Worm (Caenorhabditis elegans) whole organism, L2 larva: ENCODE measurements around the gene acer-1.
A peak's percentile ranks its signal among the peaks of the same experiment; 100 is the strongest.

Source experiments
- C34F6.9 ChIP-seq: fragments of 150-350 bp; optimal IDR thresholded peaks from 2 replicates; lab custom pipeline; 2014; ENCODE audit warnings: missing biosample characterization, missing genetic modification characterization
- F13H6.1 ChIP-seq: sonication (generic microtip); optimal IDR thresholded peaks from 2 replicates; lab custom pipeline; 2016; ENCODE audit warnings: missing genetic modification characterization, missing compliant biosample characterization
- R02D3.7 ChIP-seq: fragments of 150-350 bp; optimal IDR thresholded peaks from 2 replicates; lab custom pipeline; 2014; ENCODE audit warnings: missing biosample characterization, missing genetic modification characterization
- Y55F3AM.14 ChIP-seq: fragments of 200-800 bp; sonication (Bioruptor generic); optimal IDR thresholded peaks from 2 replicates; lab custom pipeline; 2018; ENCODE audit warnings: mild to moderate bottlenecking, missing genetic modification characterization, missing compliant biosample characterization
- alr-1 ChIP-seq: fragments of 150-350 bp; optimal IDR thresholded peaks from 2 replicates; lab custom pipeline; 2014; ENCODE audit warnings: missing biosample characterization, missing genetic modification characterization
- aly-2 ChIP-seq: fragments of 150-350 bp; optimal IDR thresholded peaks from 2 replicates; lab custom pipeline; 2014; ENCODE audit warnings: missing biosample characterization, missing genetic modification characterization
- blmp-1 ChIP-seq: sonication (generic microtip); optimal IDR thresholded peaks from 2 replicates; lab custom pipeline; 2017; ENCODE audit warnings: missing genetic modification characterization, mild to moderate bottlenecking, missing compliant biosample characterization, antibody characterized with exemption, moderate library complexity; ENCODE audit not compliant: insufficient read depth
- ceh-16 ChIP-seq: fragments of 150-350 bp; optimal IDR thresholded peaks from 2 replicates; lab custom pipeline; 2014; ENCODE audit warnings: missing biosample characterization, missing genetic modification characterization
- ceh-82 ChIP-seq: fragments of 150-350 bp; optimal IDR thresholded peaks from 2 replicates; lab custom pipeline; 2014; ENCODE audit warnings: missing biosample characterization, missing genetic modification characterization
- crh-2 ChIP-seq: sonication (generic microtip); optimal IDR thresholded peaks from 2 replicates; lab custom pipeline; 2017; ENCODE audit warnings: missing biosample characterization, missing genetic modification characterization
- dmd-4 ChIP-seq: sonication (generic microtip); optimal IDR thresholded peaks from 2 replicates; lab custom pipeline; 2017; ENCODE audit warnings: missing biosample characterization, missing genetic modification characterization
- egl-27 ChIP-seq: sonication (generic microtip); optimal IDR thresholded peaks from 3 replicates; lab custom pipeline; 2017; ENCODE audit warnings: missing biosample characterization, missing genetic modification reagents, missing genetic modification characterization
- elt-1 ChIP-seq: fragments of 150-350 bp; optimal IDR thresholded peaks from 2 replicates; lab custom pipeline; 2014; ENCODE audit warnings: missing biosample characterization, missing genetic modification characterization
- elt-3 ChIP-seq: sonication (generic microtip); optimal IDR thresholded peaks from 2 replicates; lab custom pipeline; 2017; ENCODE audit warnings: missing biosample characterization, missing genetic modification characterization
- fos-1 ChIP-seq: fragments of 150-350 bp; optimal IDR thresholded peaks from 2 replicates; lab custom pipeline; 2014; ENCODE audit warnings: missing biosample characterization, missing genetic modification characterization
- gmeb-1 ChIP-seq: fragments of 150-350 bp; optimal IDR thresholded peaks from 2 replicates; lab custom pipeline; 2014; ENCODE audit warnings: missing biosample characterization, missing genetic modification characterization
- lin-13 ChIP-seq: fragments of 150-350 bp; optimal IDR thresholded peaks from 2 replicates; lab custom pipeline; 2014; ENCODE audit warnings: missing biosample characterization, missing genetic modification reagents, missing genetic modification characterization
- lin-39 ChIP-seq: fragments of 150-350 bp; optimal IDR thresholded peaks from 2 replicates; lab custom pipeline; 2014; ENCODE audit warnings: missing biosample characterization, missing genetic modification reagents, missing genetic modification characterization
- lsy-2 ChIP-seq, 2 experiments: fragments of 150-350 bp in 1 of 2; sonication (generic microtip) in 1 of 2; optimal IDR thresholded peaks; 2 replicates each; lab custom pipeline; 2014 to 2017; ENCODE audit warnings: missing biosample characterization in 2 of 2, missing genetic modification characterization in 2 of 2
- mab-5 ChIP-seq: fragments of 150-350 bp; optimal IDR thresholded peaks from 2 replicates; lab custom pipeline; 2014; ENCODE audit warnings: missing biosample characterization, missing genetic modification characterization
- mdl-1 ChIP-seq, 2 experiments: fragments of 150-350 bp in 1 of 2; sonication (generic microtip) in 1 of 2; optimal IDR thresholded peaks; 2 replicates each; lab custom pipeline; 2017; ENCODE audit warnings: missing biosample characterization in 2 of 2, missing genetic modification characterization in 2 of 2
- nhr-10 ChIP-seq: sonication (generic microtip); optimal IDR thresholded peaks from 2 replicates; lab custom pipeline; 2017; ENCODE audit warnings: missing biosample characterization, missing genetic modification characterization
- nhr-11 ChIP-seq: fragments of 150-350 bp; optimal IDR thresholded peaks from 2 replicates; lab custom pipeline; 2014; ENCODE audit warnings: missing biosample characterization, missing genetic modification characterization
- nhr-129 ChIP-seq: fragments of 150-350 bp; optimal IDR thresholded peaks from 2 replicates; lab custom pipeline; 2014; ENCODE audit warnings: missing biosample characterization, missing genetic modification characterization
- nhr-21 ChIP-seq: fragments of 150-350 bp; optimal IDR thresholded peaks from 2 replicates; lab custom pipeline; 2014; ENCODE audit warnings: missing biosample characterization, missing genetic modification characterization
- nhr-23 ChIP-seq: fragments of 150-350 bp; optimal IDR thresholded peaks from 2 replicates; lab custom pipeline; 2014; ENCODE audit warnings: missing biosample characterization, missing genetic modification reagents, missing genetic modification characterization
- nhr-237 ChIP-seq: fragments of 150-350 bp; optimal IDR thresholded peaks from 2 replicates; lab custom pipeline; 2014; ENCODE audit warnings: missing biosample characterization, missing genetic modification characterization
- nhr-25 ChIP-seq: fragments of 150-350 bp; sonication (generic microtip); optimal IDR thresholded peaks from 3 replicates; lab custom pipeline; 2014; ENCODE audit warnings: missing biosample characterization, missing genetic modification characterization
- nhr-6 ChIP-seq: fragments of 150-350 bp; optimal IDR thresholded peaks from 2 replicates; lab custom pipeline; 2014; ENCODE audit warnings: missing biosample characterization, missing genetic modification characterization
- peb-1 ChIP-seq: fragments of 150-350 bp; optimal IDR thresholded peaks from 2 replicates; lab custom pipeline; 2014; ENCODE audit warnings: missing biosample characterization, missing genetic modification characterization
- sem-4 ChIP-seq: fragments of 150-350 bp; optimal IDR thresholded peaks from 2 replicates; lab custom pipeline; 2014; ENCODE audit warnings: missing biosample characterization, missing genetic modification reagents, missing genetic modification characterization
- skn-1 ChIP-seq: sonication (generic microtip); optimal IDR thresholded peaks from 2 replicates; lab custom pipeline; 2017; ENCODE audit warnings: missing biosample characterization, missing genetic modification characterization
- sma-3 ChIP-seq: sonication (generic microtip); optimal IDR thresholded peaks from 2 replicates; lab custom pipeline; 2016; ENCODE audit warnings: missing genetic modification reagents, missing genetic modification characterization, missing compliant biosample characterization
- sma-9 ChIP-seq, 2 experiments: fragments of 150-350 bp in 1 of 2; sonication (generic microtip) in 1 of 2; optimal IDR thresholded peaks; 2 replicates each; lab custom pipeline; 2014 to 2016; ENCODE audit warnings: missing genetic modification characterization in 2 of 2, mild to moderate bottlenecking in 1 of 2, missing biosample characterization in 1 of 2, missing compliant biosample characterization in 1 of 2, missing genetic modification reagents in 1 of 2, moderate library complexity in 1 of 2
- snpc-4 ChIP-seq: fragments of 150-350 bp; optimal IDR thresholded peaks from 2 replicates; lab custom pipeline; 2014; ENCODE audit warnings: missing biosample characterization, missing genetic modification characterization
- unc-55 ChIP-seq: fragments of 150-350 bp; sonication (generic microtip); optimal IDR thresholded peaks from 3 replicates; lab custom pipeline; 2014; ENCODE audit warnings: missing biosample characterization, missing genetic modification reagents, missing genetic modification characterization
- unc-62 ChIP-seq: fragments of 150-350 bp; optimal IDR thresholded peaks from 2 replicates; lab custom pipeline; 2014; ENCODE audit warnings: missing biosample characterization, missing genetic modification reagents, missing genetic modification characterization
- zag-1 ChIP-seq: fragments of 150-350 bp; optimal IDR thresholded peaks from 2 replicates; lab custom pipeline; 2014; ENCODE audit warnings: missing biosample characterization, missing genetic modification characterization
- ztf-11 ChIP-seq: sonication (generic microtip); optimal IDR thresholded peaks from 2 replicates; lab custom pipeline; 2017; ENCODE audit warnings: missing biosample characterization, missing genetic modification characterization
- ztf-4 ChIP-seq: fragments of 150-350 bp; optimal IDR thresholded peaks from 2 replicates; lab custom pipeline; 2014; ENCODE audit warnings: missing biosample characterization, missing genetic modification characterization

acer-1 gene

DNA sequence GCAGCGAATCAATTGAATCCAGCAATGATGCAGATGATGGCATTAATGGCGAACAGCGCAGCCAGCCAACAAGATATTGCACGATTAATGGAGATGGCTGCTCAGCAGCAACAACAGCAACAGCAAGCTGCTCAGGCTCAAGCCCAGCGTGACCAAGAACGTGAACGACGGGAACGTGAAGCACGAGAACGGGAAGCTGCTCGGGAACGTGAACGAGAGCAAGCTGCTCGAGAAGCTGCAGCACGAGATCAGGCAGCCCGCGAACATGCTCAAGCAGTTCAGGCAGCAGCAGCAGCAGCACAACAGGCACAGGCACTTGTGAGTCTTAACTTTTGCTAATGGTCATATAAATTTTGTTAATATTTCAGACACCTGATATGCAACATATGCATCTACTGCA lies 43.5 kb downstream of the acer-1 start:
- TF ChIP-seq C34F6.9 (tag; lab: Kevin White, UChicago), result no peak
- no peak for TF ChIP-seq sma-9 (GFP tag; optimal IDR thresholded peaks at IDR 0.05; lab: Kevin White, UChicago)
- TF ChIP-seq sma-9 (tag; optimal IDR thresholded peaks at IDR 0.05; lab: Kevin White, UChicago), result no peak
- no peak for TF ChIP-seq lin-39 (tag; lab: Kevin White, UChicago)
- TF ChIP-seq blmp-1 (tag; lab: Kevin White, UChicago), result no peak
- TF ChIP-seq lsy-2 (tag; optimal IDR thresholded peaks at IDR 0.05; lab: Kevin White, UChicago), result no peak
- no peak for TF ChIP-seq nhr-11
- TF ChIP-seq alr-1 (tag; lab: Kevin White, UChicago), result no peak
- no peak for TF ChIP-seq gmeb-1
- no peak for TF ChIP-seq zag-1 (tag; lab: Kevin White, UChicago)
- TF ChIP-seq mab-5 (tag; lab: Kevin White, UChicago), result no peak
- no peak for TF ChIP-seq F13H6.1 (tag; lab: Kevin White, UChicago)
- TF ChIP-seq nhr-10 (tag; lab: Kevin White, UChicago), result no peak
- TF ChIP-seq ceh-16, result no peak
- TF ChIP-seq R02D3.7, result no peak
- TF ChIP-seq peb-1 (tag; lab: Kevin White, UChicago), result no peak
- TF ChIP-seq elt-3, result no peak
- TF ChIP-seq nhr-6 (tag; lab: Kevin White, UChicago), result no peak
- TF ChIP-seq ceh-82 (tag; lab: Kevin White, UChicago), result no peak
- TF ChIP-seq unc-62, result no peak
- TF ChIP-seq dmd-4 (tag; lab: Kevin White, UChicago), result no peak

DNA sequence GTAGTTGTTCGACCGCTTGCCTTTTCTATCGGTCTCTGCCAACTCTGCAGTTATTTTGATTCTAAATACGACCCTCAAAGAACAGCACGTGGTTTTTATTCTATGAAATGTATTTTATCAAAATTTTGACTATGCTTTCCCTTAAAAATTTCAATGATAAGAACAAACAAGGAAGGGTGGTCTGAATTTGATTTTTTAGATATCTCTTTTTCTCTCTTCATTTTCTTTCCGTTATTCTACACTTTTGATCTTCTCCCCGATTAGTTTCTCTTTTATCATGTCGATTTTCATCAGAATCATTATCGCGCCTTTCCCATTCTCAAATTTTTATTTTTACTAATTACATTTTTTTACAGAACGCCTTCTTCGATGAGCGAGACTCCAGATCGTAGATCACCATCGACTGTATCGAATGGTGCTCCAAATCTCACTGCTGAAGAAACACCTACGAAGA lies 45.2 kb downstream of the acer-1 start:
- peak; percentile 6 for TF ChIP-seq C34F6.9 (tag; lab: Kevin White, UChicago)
- TF ChIP-seq sem-4 (tag; lab: Kevin White, UChicago), result no peak
- TF ChIP-seq blmp-1 (tag; lab: Kevin White, UChicago), result peak; percentile 42
- peak; percentile 18 for TF ChIP-seq gmeb-1
- no peak for TF ChIP-seq elt-3
- peak; percentile 3 for TF ChIP-seq nhr-25 (tag; lab: Kevin White, UChicago)
- peak; percentile 29 for TF ChIP-seq fos-1
- peak; percentile 74 for TF ChIP-seq egl-27 (tag; lab: Kevin White, UChicago)
- peak in 1 of 2 experiments; percentile 18 for TF ChIP-seq lsy-2 (tag; optimal IDR thresholded peaks at IDR 0.05; lab: Kevin White, UChicago)
- TF ChIP-seq alr-1 (tag; lab: Kevin White, UChicago), result no peak

DNA sequence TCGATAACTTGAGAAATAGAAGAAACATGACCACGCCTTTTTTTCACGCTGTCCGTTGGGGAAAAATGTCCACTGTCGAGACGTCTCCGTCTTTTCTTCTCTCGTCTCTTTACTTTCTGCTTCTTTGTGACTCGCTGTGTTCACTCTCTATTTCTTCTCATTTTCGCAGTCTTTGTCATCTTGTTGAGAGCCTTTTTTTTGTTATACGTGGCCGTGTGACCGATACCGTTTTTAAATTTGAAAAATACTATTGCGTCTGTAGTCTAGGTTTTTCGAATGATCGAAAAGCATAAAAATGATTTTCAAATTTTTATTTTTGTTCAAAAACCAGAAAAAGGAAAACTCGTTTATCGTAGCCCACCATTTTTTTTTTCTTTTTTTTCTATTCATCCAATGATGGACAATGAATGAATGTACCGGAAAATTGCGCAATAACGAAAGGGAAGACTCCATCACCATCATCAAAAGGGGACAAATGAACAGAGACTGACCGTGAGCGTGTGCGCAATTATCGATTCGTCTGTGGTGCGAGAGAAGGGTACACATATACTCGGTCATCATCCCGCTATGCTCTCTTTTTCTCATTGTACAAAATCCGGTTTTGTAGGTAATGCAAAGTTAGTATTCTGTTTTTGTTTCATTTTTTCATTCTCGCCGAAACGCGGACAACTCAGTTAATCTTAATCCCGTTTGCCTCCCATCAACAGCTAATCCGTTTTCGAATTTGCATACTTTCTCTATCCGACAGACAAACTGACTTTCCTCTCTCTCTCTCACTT lies 45.8 kb downstream of the acer-1 start:
- TF ChIP-seq nhr-129 (tag; lab: Kevin White, UChicago), result peak; percentile 24
- TF ChIP-seq lsy-2 (tag; optimal IDR thresholded peaks at IDR 0.05; lab: Kevin White, UChicago), result peak in 1 of 2 experiments; percentile 31
- peak; percentile 30 for TF ChIP-seq C34F6.9 (tag; lab: Kevin White, UChicago)
- no peak for TF ChIP-seq ztf-11 (tag; lab: Kevin White, UChicago)
- TF ChIP-seq egl-27 (tag; lab: Kevin White, UChicago), result peak; percentile 47
- no peak for TF ChIP-seq lin-39 (tag; lab: Kevin White, UChicago)
- TF ChIP-seq sma-9 (GFP tag; optimal IDR thresholded peaks at IDR 0.05; lab: Kevin White, UChicago), result peak; percentile 5
- TF ChIP-seq sma-9 (tag; optimal IDR thresholded peaks at IDR 0.05; lab: Kevin White, UChicago), result no peak
- no peak for TF ChIP-seq Y55F3AM.14
- no peak for TF ChIP-seq aly-2 (tag; lab: Kevin White, UChicago)
- peak; percentile 38 for TF ChIP-seq unc-55
- TF ChIP-seq crh-2 (tag; lab: Kevin White, UChicago), result peak; percentile 20
- TF ChIP-seq, all 48 proteins: peak for 7

DNA sequence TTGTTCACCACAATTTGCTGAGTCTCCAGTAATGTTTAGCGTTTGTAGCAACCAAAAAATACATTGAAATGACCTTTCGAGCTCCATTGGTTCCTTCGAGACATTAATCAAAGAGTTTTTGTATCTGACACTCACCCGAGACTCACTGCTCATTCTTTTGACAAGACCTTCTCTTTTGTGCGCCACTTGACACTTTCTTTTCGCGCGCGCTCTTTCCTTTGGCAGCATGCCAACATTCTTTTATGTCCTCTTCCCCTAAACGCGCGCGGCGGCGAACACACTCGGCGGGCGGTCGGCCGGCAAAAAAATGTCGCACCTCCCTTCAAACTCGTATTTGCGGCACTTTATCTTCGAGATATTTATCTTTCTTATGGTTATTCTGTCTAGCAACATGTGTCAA lies 46.5 kb downstream of the acer-1 start:
- TF ChIP-seq aly-2 (tag; lab: Kevin White, UChicago) (no peak), nhr-25 (tag; lab: Kevin White, UChicago) (peak; percentile 6), nhr-129 (tag; lab: Kevin White, UChicago) (no peak), crh-2 (tag; lab: Kevin White, UChicago) (no peak), C34F6.9 (tag; lab: Kevin White, UChicago) (no peak), elt-1 (tag; lab: Kevin White, UChicago) (no peak), mab-5 (tag; lab: Kevin White, UChicago) (peak; percentile 9), lin-13 (GFP tag; lab: Kevin White, UChicago) (no peak), R02D3.7 (no peak), nhr-237 (no peak), egl-27 (tag; lab: Kevin White, UChicago) (peak; percentile 39), gmeb-1 (no peak), ceh-82 (tag; lab: Kevin White, UChicago) (no peak), mdl-1 (tag; optimal IDR thresholded peaks at IDR 0.05; lab: Kevin White, UChicago) (no peak), ztf-4 (no peak), unc-55 (no peak), sma-3 (GFP tag; lab: Kevin White, UChicago) (peak; percentile 8), F13H6.1 (tag; lab: Kevin White, UChicago) (peak; percentile 54), ceh-16 (no peak), ztf-11 (tag; lab: Kevin White, UChicago) (no peak), snpc-4 (tag; lab: Kevin White, UChicago) (no peak), nhr-6 (tag; lab: Kevin White, UChicago) (no peak), sma-9 (GFP tag; optimal IDR thresholded peaks at IDR 0.05; lab: Kevin White, UChicago) (peak; percentile 47), sma-9 (tag; optimal IDR thresholded peaks at IDR 0.05; lab: Kevin White, UChicago) (no peak), nhr-21 (tag; lab: Kevin White, UChicago) (no peak), skn-1 (no peak), nhr-23 (tag; lab: Kevin White, UChicago) (no peak)
